Fruit fly (Drosophila melanogaster) whole organism, prepupa: ENCODE results near the gene dlp.

Source experiments
- Blimp-1 ChIP-seq: fragments of 200-800 bp; sonication (Bioruptor generic); optimal IDR thresholded peaks from 3 replicates; lab custom pipeline; 2017; ENCODE audit warnings: missing biosample characterization, missing genetic modification characterization, mild to moderate bottlenecking, moderate library complexity, missing genetic modification reagents
- CG10631 ChIP-seq: fragments of 200-800 bp; sonication (Bioruptor generic); optimal IDR thresholded peaks from 2 replicates; lab custom pipeline; 2016; ENCODE audit warnings: missing biosample characterization, missing genetic modification characterization
- CG11294 ChIP-seq: fragments of 200-800 bp; sonication (Bioruptor generic); IDR thresholded peaks from 2 replicates; pipeline ENCODE4 v1.3.6; 2022; ENCODE audit warnings: missing biosample characterization, missing genetic modification characterization
- CG11902 ChIP-seq: fragments of 200-800 bp; sonication (Bioruptor generic); optimal IDR thresholded peaks from 3 replicates; lab custom pipeline; 2016; ENCODE audit warnings: missing biosample characterization, missing genetic modification characterization
- CG16779 ChIP-seq: fragments of 200-800 bp; sonication (Bioruptor generic); optimal IDR thresholded peaks from 3 replicates; lab custom pipeline; 2017; ENCODE audit warnings: missing biosample characterization, mild to moderate bottlenecking, missing genetic modification characterization
- CG31627 ChIP-seq: fragments of 200-800 bp; sonication (Bioruptor generic); optimal IDR thresholded peaks from 3 replicates; lab custom pipeline; 2016; ENCODE audit warnings: missing biosample characterization, missing genetic modification characterization
- CG32006 ChIP-seq: fragments of 200-800 bp; sonication (Bioruptor generic); optimal IDR thresholded peaks from 3 replicates; lab custom pipeline; 2017; ENCODE audit warnings: missing biosample characterization, mild to moderate bottlenecking, missing genetic modification characterization
- CG34406 ChIP-seq: fragments of 200-800 bp; sonication (Bioruptor generic); optimal IDR thresholded peaks from 3 replicates; lab custom pipeline; 2016; ENCODE audit warnings: missing biosample characterization, missing genetic modification characterization
- CG3919 ChIP-seq: fragments of 200-800 bp; sonication (Bioruptor generic); optimal IDR thresholded peaks from 3 replicates; lab custom pipeline; 2016; ENCODE audit warnings: missing biosample characterization, missing genetic modification characterization
- CG4318 ChIP-seq: fragments of 200-800 bp; sonication (Bioruptor generic); optimal IDR thresholded peaks from 3 replicates; lab custom pipeline; 2017; ENCODE audit warnings: missing biosample characterization, mild to moderate bottlenecking, missing genetic modification characterization
- CG6163 ChIP-seq: fragments of 200-800 bp; sonication (Bioruptor generic); IDR thresholded peaks from 3 replicates; pipeline ENCODE4 v1.3.6; 2022; ENCODE audit warnings: missing biosample characterization, missing genetic modification characterization
- CG6276 ChIP-seq: fragments of 200-800 bp; sonication (Bioruptor generic); optimal IDR thresholded peaks from 2 replicates; lab custom pipeline; 2017; ENCODE audit warnings: missing biosample characterization, mild to moderate bottlenecking, missing genetic modification characterization
- CG6808 ChIP-seq: fragments of 200-800 bp; sonication (Bioruptor generic); optimal IDR thresholded peaks from 3 replicates; lab custom pipeline; 2017; ENCODE audit warnings: missing biosample characterization, missing genetic modification characterization, mild to moderate bottlenecking, moderate library complexity, missing genetic modification reagents
- CG7368 ChIP-seq: fragments of 200-800 bp; sonication (Bioruptor generic); optimal IDR thresholded peaks from 3 replicates; lab custom pipeline; 2016; ENCODE audit warnings: missing biosample characterization, missing genetic modification characterization
- CG9139 ChIP-seq: fragments of 200-800 bp; sonication (Bioruptor generic); optimal IDR thresholded peaks from 3 replicates; lab custom pipeline; 2017; ENCODE audit warnings: missing biosample characterization, mild to moderate bottlenecking, missing genetic modification characterization
- Eip78C ChIP-seq: fragments of 200-800 bp; sonication (Bioruptor generic); peaks from one replicate; lab custom pipeline; 2016; ENCODE audit warnings: missing biosample characterization, missing genetic modification characterization
- Gug ChIP-seq: fragments of 200-800 bp; sonication (Bioruptor generic); IDR thresholded peaks from 2 replicates; pipeline ENCODE4 v1.3.6; 2022; ENCODE audit warnings: missing biosample characterization, missing genetic modification characterization
- Hr38 ChIP-seq: sonication (Bioruptor generic); optimal IDR thresholded peaks from 2 replicates; lab custom pipeline; 2016; ENCODE audit warnings: missing biosample characterization, missing genetic modification characterization
- Hr4 ChIP-seq: fragments of 200-800 bp; sonication (Bioruptor generic); optimal IDR thresholded peaks from 3 replicates; lab custom pipeline; 2016; ENCODE audit warnings: missing biosample characterization, missing genetic modification characterization
- Lpt ChIP-seq: fragments of 200-800 bp; sonication (Bioruptor generic); optimal IDR thresholded peaks from 3 replicates; lab custom pipeline; 2016; ENCODE audit warnings: missing biosample characterization, missing genetic modification characterization
- Met ChIP-seq: fragments of 200-800 bp; sonication (Bioruptor generic); optimal IDR thresholded peaks from 3 replicates; lab custom pipeline; 2016; ENCODE audit warnings: missing biosample characterization, missing genetic modification characterization
- OdsH ChIP-seq: fragments of 200-800 bp; sonication (Bioruptor generic); optimal IDR thresholded peaks from 3 replicates; lab custom pipeline; 2016; ENCODE audit warnings: missing biosample characterization, missing genetic modification characterization
- Sox14 ChIP-seq: fragments of 200-800 bp; sonication (Bioruptor generic); optimal IDR thresholded peaks from 3 replicates; lab custom pipeline; 2016; ENCODE audit warnings: missing biosample characterization, missing genetic modification characterization
- Sox15 ChIP-seq: fragments of 200-800 bp; sonication (Bioruptor generic); optimal IDR thresholded peaks from 3 replicates; lab custom pipeline; 2016; ENCODE audit warnings: missing biosample characterization, missing genetic modification characterization
- achi ChIP-seq: fragments of 200-800 bp; sonication (Bioruptor generic); optimal IDR thresholded peaks from 3 replicates; lab custom pipeline; 2016; ENCODE audit warnings: missing biosample characterization, missing genetic modification characterization
- dac ChIP-seq: fragments of 200-800 bp; sonication (Bioruptor generic); optimal IDR thresholded peaks from 2 replicates; lab custom pipeline; 2017; ENCODE audit warnings: missing biosample characterization, mild to moderate bottlenecking, missing genetic modification characterization
- eg ChIP-seq: fragments of 200-800 bp; sonication (Bioruptor generic); IDR thresholded peaks from 3 replicates; pipeline ENCODE4 v1.3.6; 2022; ENCODE audit warnings: missing biosample characterization, missing genetic modification characterization
- esn ChIP-seq: fragments of 200-800 bp; sonication (Bioruptor generic); optimal IDR thresholded peaks from 2 replicates; lab custom pipeline; 2016; ENCODE audit warnings: missing biosample characterization, mild to moderate bottlenecking, missing genetic modification characterization, moderate library complexity
- fkh ChIP-seq: fragments of 200-800 bp; sonication (Bioruptor generic); optimal IDR thresholded peaks from 3 replicates; lab custom pipeline; 2017; ENCODE audit warnings: missing biosample characterization, mild to moderate bottlenecking, missing genetic modification characterization, moderate library complexity
- net ChIP-seq: fragments of 200-800 bp; sonication (Bioruptor generic); optimal IDR thresholded peaks from 3 replicates; lab custom pipeline; 2016; ENCODE audit warnings: missing biosample characterization, missing genetic modification characterization
- pdm3 ChIP-seq: fragments of 200-800 bp; sonication (Bioruptor generic); optimal IDR thresholded peaks from 3 replicates; lab custom pipeline; 2016; ENCODE audit warnings: missing biosample characterization, missing genetic modification characterization
- salr ChIP-seq, 2 experiments: fragments of 200-800 bp; sonication (Bioruptor generic); optimal IDR thresholded peaks; 3 replicates each; lab custom pipeline; 2016 to 2018; ENCODE audit warnings: missing biosample characterization in 2 of 2, missing genetic modification characterization in 2 of 2, mild to moderate bottlenecking in 1 of 2

The dlp gene

dm6 chr3L:14652554-14652953 lies 20.2 kb downstream of the dlp start (continued):
- TF ChIP-seq salr (GFP tag; optimal IDR thresholded peaks at IDR 0.05; lab: Kevin White, UChicago) = peak; percentile 91 to 94
- TF ChIP-seq Gug (GFP tag; lab: Robert Waterston, UW) = peak; percentile 89
- TF ChIP-seq CG11294 = peak; percentile 54
- peak; percentile 80 for TF ChIP-seq CG4318
- TF ChIP-seq CG6163 (GFP tag; lab: Robert Waterston, UW) = peak; percentile 97
- TF ChIP-seq Sox15 (GFP tag; lab: Kevin White, UChicago) = peak; percentile 52
- peak; percentile 74 for TF ChIP-seq CG16779
- peak; percentile 77 for TF ChIP-seq CG7368
- peak; percentile 86 for TF ChIP-seq Met
- TF ChIP-seq dac (GFP tag; lab: Kevin White, UChicago) = peak; percentile 36
- TF ChIP-seq CG34406 (GFP tag; lab: Kevin White, UChicago) = peak; percentile 83

- TF ChIP-seq Eip78C (GFP tag; lab: Kevin White, UChicago) (peak; percentile 7), esn (GFP tag; lab: Kevin White, UChicago) (no peak)
These were observed 22.3 kb downstream of the dlp start for dm6 chr3L:14654737-14655136.

dm6 chr3L:14655178-14655577 lies 22.8 kb downstream of the dlp start:
- no peak for TF ChIP-seq eg (GFP tag; lab: Robert Waterston, UW)
- no peak for TF ChIP-seq CG11902 (GFP tag; lab: Kevin White, UChicago)
- no peak for TF ChIP-seq Lpt (GFP tag; lab: Kevin White, UChicago)
- TF ChIP-seq OdsH = no peak
- TF ChIP-seq Hr38 = no peak
- no peak for TF ChIP-seq Sox14 (GFP tag; lab: Kevin White, UChicago)
- no peak for TF ChIP-seq CG10631
- TF ChIP-seq net = no peak
- TF ChIP-seq, all 60 proteins: peak for 0

dm6 chr3L:14655681-14656080 lies 23.3 kb downstream of the dlp start:
- TF ChIP-seq Gug (GFP tag; lab: Robert Waterston, UW) = no peak
- no peak for TF ChIP-seq Met
- no peak for TF ChIP-seq CG16779
- TF ChIP-seq Sox14 (GFP tag; lab: Kevin White, UChicago) = no peak
- TF ChIP-seq CG4318 = no peak
- no peak for TF ChIP-seq CG9139 (GFP tag; lab: Kevin White, UChicago)
- TF ChIP-seq CG6808 (GFP tag; lab: Kevin White, UChicago) = no peak
- no peak for TF ChIP-seq CG6276 (GFP tag; lab: Kevin White, UChicago)
- no peak for TF ChIP-seq Hr38
- TF ChIP-seq, all 60 proteins: peak for 0

- TF ChIP-seq CG6808 (GFP tag; lab: Kevin White, UChicago) (no peak), fkh (GFP tag; lab: Kevin White, UChicago) (peak; percentile 69), CG31627 (GFP tag; lab: Kevin White, UChicago) (no peak)
These were observed 25.2 kb downstream of the dlp start for dm6 chr3L:14657485-14658054.

dm6 chr3L:14659954-14660907 lies 27.8 kb downstream of the dlp start:
- no peak for TF ChIP-seq achi
- TF ChIP-seq CG3919 (GFP tag; lab: Kevin White, UChicago) = no peak
- TF ChIP-seq CG32006 (GFP tag; lab: Kevin White, UChicago) = peak; percentile 31
- peak; percentile 10 for TF ChIP-seq Blimp-1
- TF ChIP-seq Hr4 (GFP tag; lab: Kevin White, UChicago) = peak; percentile 34
- peak; percentile 13 for TF ChIP-seq pdm3 (GFP tag; lab: Kevin White, UChicago)
